Fruit fly (Drosophila melanogaster) whole organism, embryonic: ENCODE measurements around the gene CG10947.

ENCODE experiments used
- BEAF-32 ChIP-seq: fragments of 200-800 bp; sonication (Bioruptor generic); optimal IDR thresholded peaks from 3 replicates; lab custom pipeline; 2017; ENCODE audit warnings: missing biosample characterization, missing genetic modification characterization, mild to moderate bottlenecking, moderate library complexity, missing genetic modification reagents
- Bgb ChIP-seq: fragments of 200-800 bp; sonication (Bioruptor generic); IDR thresholded peaks from 2 replicates; pipeline ENCODE4 v1.3.6; 2022; ENCODE audit warnings: missing biosample characterization, missing genetic modification characterization; ENCODE audit not compliant: partially characterized antibody
- CG10274 ChIP-seq: fragments of 200-800 bp; sonication (Bioruptor generic); optimal IDR thresholded peaks from 3 replicates; lab custom pipeline; 2017; ENCODE audit warnings: missing biosample characterization, mild to moderate bottlenecking, missing genetic modification characterization
- CG10366 ChIP-seq: fragments of 200-800 bp; sonication (Bioruptor generic); IDR thresholded peaks from 2 replicates; pipeline ENCODE4 v1.3.6; 2022; ENCODE audit warnings: missing biosample characterization, missing genetic modification characterization
- CG13287 ChIP-seq: fragments of 200-800 bp; sonication (Bioruptor generic); IDR thresholded peaks from 2 replicates; pipeline ENCODE4 v1.3.6; 2022; ENCODE audit warnings: missing biosample characterization, missing genetic modification characterization; ENCODE audit not compliant: partially characterized antibody
- CG14860 ChIP-seq: fragments of 200-800 bp; sonication (Bioruptor generic); IDR thresholded peaks from 3 replicates; pipeline ENCODE4 v1.3.6; 2022; ENCODE audit warnings: missing biosample characterization, missing genetic modification characterization; ENCODE audit not compliant: partially characterized antibody
- CG15269 ChIP-seq: fragments of 200-800 bp; sonication (Bioruptor generic); optimal IDR thresholded peaks from 2 replicates; lab custom pipeline; 2018; ENCODE audit warnings: missing biosample characterization, mild to moderate bottlenecking, missing genetic modification characterization, moderate library complexity
- CG16813 ChIP-seq: fragments of 200-800 bp; sonication (Bioruptor generic); IDR thresholded peaks from 3 replicates; pipeline ENCODE4 v1.3.6; 2022; ENCODE audit warnings: missing biosample characterization, missing genetic modification characterization; ENCODE audit not compliant: partially characterized antibody
- CG16863 ChIP-seq: fragments of 200-800 bp; sonication (Bioruptor generic); optimal IDR thresholded peaks from 3 replicates; lab custom pipeline; 2016; ENCODE audit warnings: missing biosample characterization, missing genetic modification characterization
- CG2116 ChIP-seq: fragments of 200-800 bp; sonication (Bioruptor generic); optimal IDR thresholded peaks from 3 replicates; lab custom pipeline; 2018; ENCODE audit warnings: missing biosample characterization, mild to moderate bottlenecking, missing genetic modification characterization
- CG34224 ChIP-seq: fragments of 200-800 bp; sonication (Bioruptor generic); IDR thresholded peaks from 3 replicates; pipeline ENCODE4 v1.3.6; 2022; ENCODE audit warnings: missing biosample characterization, missing genetic modification characterization; ENCODE audit not compliant: partially characterized antibody
- CG4282 ChIP-seq: fragments of 200-800 bp; sonication (Bioruptor generic); optimal IDR thresholded peaks from 2 replicates; lab custom pipeline; 2016; ENCODE audit warnings: missing biosample characterization, missing genetic modification characterization
- CG5180 ChIP-seq: fragments of 200-800 bp; sonication (Bioruptor generic); optimal IDR thresholded peaks from 3 replicates; lab custom pipeline; 2017; ENCODE audit warnings: missing biosample characterization, missing genetic modification characterization, mild to moderate bottlenecking, moderate library complexity, missing genetic modification reagents
- CG6175 ChIP-seq: fragments of 200-800 bp; sonication (Bioruptor generic); IDR thresholded peaks from 3 replicates; pipeline ENCODE4 v1.3.6; 2022; ENCODE audit warnings: missing biosample characterization, missing genetic modification characterization
- CG6791 ChIP-seq: fragments of 200-800 bp; sonication (Bioruptor generic); IDR thresholded peaks from 3 replicates; pipeline ENCODE4 v1.3.6; 2022; ENCODE audit warnings: missing biosample characterization, missing genetic modification characterization; ENCODE audit not compliant: partially characterized antibody
- CG7372 ChIP-seq: fragments of 200-800 bp; sonication (Bioruptor generic); IDR thresholded peaks from 2 replicates; pipeline ENCODE4 v1.3.6; 2022; ENCODE audit warnings: missing biosample characterization, missing genetic modification characterization
- CG8290 ChIP-seq, 3 experiments: fragments of 200-800 bp; sonication (Bioruptor generic); optimal IDR thresholded peaks; 2 replicates each; lab custom pipeline; 2016 to 2019; ENCODE audit warnings: missing biosample characterization in 3 of 3, missing genetic modification characterization in 3 of 3, mild to moderate bottlenecking in 2 of 3, moderate library complexity in 1 of 3
- CG8765 ChIP-seq: fragments of 200-800 bp; sonication (Bioruptor generic); IDR thresholded peaks from 2 replicates; pipeline ENCODE4 v1.3.6; 2022; ENCODE audit warnings: missing biosample characterization, missing genetic modification characterization
- Dll ChIP-seq: fragments of 200-800 bp; sonication (Bioruptor generic); IDR thresholded peaks from 4 replicates; pipeline ENCODE4 v1.3.6; 2022; ENCODE audit warnings: missing biosample characterization, missing genetic modification characterization; ENCODE audit not compliant: partially characterized antibody
- Doc2 ChIP-seq: fragments of 200-800 bp; sonication (Bioruptor generic); IDR thresholded peaks from 2 replicates; pipeline ENCODE4 v1.3.6; 2022; ENCODE audit warnings: missing biosample characterization, missing genetic modification characterization
- Dp ChIP-seq: fragments of 200-800 bp; sonication (Bioruptor generic); optimal IDR thresholded peaks from 2 replicates; lab custom pipeline; 2018; ENCODE audit warnings: missing biosample characterization, mild to moderate bottlenecking, missing genetic modification characterization, moderate library complexity
- Dref ChIP-seq: fragments of 200-800 bp; sonication (Bioruptor generic); IDR thresholded peaks from 2 replicates; pipeline ENCODE4 v1.3.6; 2022; ENCODE audit warnings: missing biosample characterization, missing genetic modification characterization
- Fer2 ChIP-seq: fragments of 200-800 bp; sonication (Bioruptor generic); optimal IDR thresholded peaks from 2 replicates; lab custom pipeline; 2018; ENCODE audit warnings: missing biosample characterization, mild to moderate bottlenecking, missing genetic modification characterization, moderate library complexity
- GATAe ChIP-seq: fragments of 200-800 bp; sonication (Bioruptor generic); conservative IDR thresholded peaks from 2 replicates; pipeline ENCODE4 v1.3.6; 2022; ENCODE audit warnings: missing biosample characterization, missing genetic modification characterization
- Lhr ChIP-seq: fragments of 200-800 bp; sonication (Bioruptor generic); optimal IDR thresholded peaks from 3 replicates; lab custom pipeline; 2017; ENCODE audit warnings: mild to moderate bottlenecking, missing biosample characterization, missing genetic modification reagents, missing genetic modification characterization
- Opbp ChIP-seq: fragments of 200-800 bp; sonication (Bioruptor generic); IDR thresholded peaks from 3 replicates; pipeline ENCODE4 v1.3.6; 2022; ENCODE audit warnings: missing biosample characterization, missing genetic modification characterization; ENCODE audit not compliant: partially characterized antibody
- Scr ChIP-seq: fragments of 200-800 bp; sonication (Bioruptor generic); IDR thresholded peaks from 2 replicates; pipeline ENCODE4 v1.3.6; 2022; ENCODE audit warnings: missing biosample characterization, missing genetic modification characterization; ENCODE audit not compliant: partially characterized antibody
- Sry-δ ChIP-seq: fragments of 200-800 bp; sonication (Bioruptor generic); optimal IDR thresholded peaks from 2 replicates; lab custom pipeline; 2016; ENCODE audit warnings: missing biosample characterization, missing genetic modification characterization
- amos ChIP-seq: fragments of 200-800 bp; sonication (Bioruptor generic); IDR thresholded peaks from 2 replicates; pipeline ENCODE4 v1.3.6; 2022; ENCODE audit warnings: missing biosample characterization, missing genetic modification characterization; ENCODE audit not compliant: partially characterized antibody
- ato ChIP-seq: fragments of 200-800 bp; sonication (Bioruptor generic); IDR thresholded peaks from 2 replicates; pipeline ENCODE4 v1.3.6; 2022; ENCODE audit warnings: missing biosample characterization, missing genetic modification characterization; ENCODE audit not compliant: partially characterized antibody
- bbx ChIP-seq: fragments of 200-800 bp; sonication (Bioruptor generic); IDR thresholded peaks from 2 replicates; pipeline ENCODE4 v1.3.6; 2022; ENCODE audit warnings: missing biosample characterization, missing genetic modification characterization; ENCODE audit not compliant: partially characterized antibody
- chinmo ChIP-seq: fragments of 200-800 bp; sonication (Bioruptor generic); IDR thresholded peaks from 4 replicates; pipeline ENCODE4 v1.3.6; 2022; ENCODE audit warnings: missing biosample characterization, missing genetic modification characterization; ENCODE audit not compliant: partially characterized antibody
- gro ChIP-seq: fragments of 200-800 bp; sonication (Bioruptor generic); optimal IDR thresholded peaks from 2 replicates; lab custom pipeline; 2016; ENCODE audit warnings: missing biosample characterization, missing genetic modification characterization
- hb ChIP-seq: fragments of 200-800 bp; sonication (Bioruptor generic); IDR thresholded peaks from 3 replicates; pipeline ENCODE4 v1.3.6; 2022; ENCODE audit warnings: missing biosample characterization, missing genetic modification characterization; ENCODE audit not compliant: partially characterized antibody
- hbn ChIP-seq: fragments of 200-800 bp; sonication (Bioruptor generic); IDR thresholded peaks from 2 replicates; pipeline ENCODE4 v1.3.6; 2022; ENCODE audit warnings: missing biosample characterization, missing genetic modification characterization; ENCODE audit not compliant: partially characterized antibody
- inv ChIP-seq: fragments of 200-800 bp; sonication (Bioruptor generic); IDR thresholded peaks from 2 replicates; pipeline ENCODE4 v1.3.6; 2022; ENCODE audit warnings: missing biosample characterization, missing genetic modification characterization; ENCODE audit not compliant: partially characterized antibody
- knrl ChIP-seq: fragments of 200-800 bp; sonication (Bioruptor generic); IDR thresholded peaks from 3 replicates; pipeline ENCODE4 v1.3.6; 2022; ENCODE audit warnings: missing biosample characterization, missing genetic modification characterization; ENCODE audit not compliant: partially characterized antibody
- mirr ChIP-seq: fragments of 200-800 bp; sonication (Bioruptor generic); optimal IDR thresholded peaks from 3 replicates; lab custom pipeline; 2018; ENCODE audit warnings: missing biosample characterization, mild to moderate bottlenecking, missing genetic modification characterization
- mld ChIP-seq: fragments of 200-800 bp; sonication (Bioruptor generic); IDR thresholded peaks from 3 replicates; pipeline ENCODE4 v1.3.6; 2022; ENCODE audit warnings: missing biosample characterization, missing genetic modification characterization; ENCODE audit not compliant: partially characterized antibody
- nerfin-2 ChIP-seq: fragments of 200-800 bp; sonication (Bioruptor generic); IDR thresholded peaks from 2 replicates; pipeline ENCODE4 v1.3.6; 2022; ENCODE audit warnings: missing biosample characterization, missing genetic modification characterization; ENCODE audit not compliant: partially characterized antibody
- pzg ChIP-seq: fragments of 200-800 bp; sonication (Bioruptor generic); optimal IDR thresholded peaks from 3 replicates; lab custom pipeline; 2018; ENCODE audit warnings: missing biosample characterization, mild to moderate bottlenecking, missing genetic modification characterization, moderate library complexity
- sna ChIP-seq: fragments of 200-800 bp; sonication (Bioruptor generic); IDR thresholded peaks from 2 replicates; pipeline ENCODE4 v1.3.6; 2022; ENCODE audit warnings: missing biosample characterization, missing genetic modification characterization; ENCODE audit not compliant: partially characterized antibody
- tna ChIP-seq: fragments of 200-800 bp; sonication (Bioruptor generic); IDR thresholded peaks from 2 replicates; pipeline ENCODE4 v1.3.6; 2022; ENCODE audit warnings: missing biosample characterization, missing genetic modification characterization; ENCODE audit not compliant: partially characterized antibody
- unc-4 ChIP-seq: fragments of 200-800 bp; sonication (Bioruptor generic); IDR thresholded peaks from 2 replicates; pipeline ENCODE4 v1.3.6; 2022; ENCODE audit warnings: missing biosample characterization, missing genetic modification characterization; ENCODE audit not compliant: partially characterized antibody
- vnd ChIP-seq: fragments of 200-800 bp; sonication (Bioruptor generic); IDR thresholded peaks from 3 replicates; pipeline ENCODE4 v1.3.6; 2022; ENCODE audit warnings: missing biosample characterization, missing genetic modification characterization; ENCODE audit not compliant: partially characterized antibody
- zen2 ChIP-seq: fragments of 200-800 bp; sonication (Bioruptor generic); IDR thresholded peaks from 3 replicates; pipeline ENCODE4 v1.3.6; 2022; ENCODE audit warnings: missing biosample characterization, missing genetic modification characterization; ENCODE audit not compliant: partially characterized antibody

Gene CG10947

DNA sequence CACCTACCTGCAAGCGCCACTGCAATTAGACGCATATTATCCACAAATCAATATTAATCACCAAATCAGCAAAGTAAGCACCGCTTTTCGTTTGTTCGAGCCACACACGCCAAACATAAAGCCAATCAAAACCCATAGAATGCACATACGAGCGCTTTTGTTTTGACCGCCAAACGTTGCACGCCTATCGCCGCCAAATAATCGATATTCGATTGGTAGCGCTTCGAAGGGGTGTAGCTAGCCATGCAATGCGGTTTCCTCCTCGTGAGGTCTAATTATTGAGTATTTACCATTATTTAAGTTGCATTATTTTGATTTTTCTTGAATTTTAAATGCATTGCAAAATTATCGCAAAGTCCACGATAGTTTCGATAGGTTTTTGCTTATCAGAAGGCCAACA, 12.8 kb upstream of the CG10947 start:
- TF ChIP-seq tna (GFP tag; lab: Robert Waterston, UW), result peak; percentile 79; the same call in 1 of the 2 replicates
- peak; percentile 42; the same call in 2 of the 3 replicates for TF ChIP-seq knrl (GFP tag; lab: Robert Waterston, UW)
- peak; percentile 66 for TF ChIP-seq bbx (GFP tag; lab: Robert Waterston, UW)
- no peak for TF ChIP-seq CG7372
- TF ChIP-seq CG16863 (GFP tag; lab: Kevin White, UChicago), result no peak
- TF ChIP-seq Sry-δ (GFP tag; lab: Kevin White, UChicago), result peak; percentile 24
- TF ChIP-seq Lhr (GFP tag; lab: Kevin White, UChicago), result peak; percentile 6
- peak; percentile 72 for TF ChIP-seq CG34224 (GFP tag; lab: Robert Waterston, UW)
- peak; percentile 47; the same call in 1 of the 2 replicates for TF ChIP-seq inv
- no peak for TF ChIP-seq CG8765
- TF ChIP-seq CG2116 (GFP tag; lab: Kevin White, UChicago), result peak; percentile 72
- TF ChIP-seq Scr, result peak; percentile 73
- TF ChIP-seq gro (GFP tag; lab: Kevin White, UChicago), result no peak
- TF ChIP-seq amos (GFP tag; lab: Robert Waterston, UW), result peak; percentile 51; the same call in 1 of the 2 replicates
- TF ChIP-seq mld (GFP tag; lab: Robert Waterston, UW), result peak; percentile 60; the same call in 1 of the 3 replicates
- TF ChIP-seq BEAF-32 (GFP tag; lab: Kevin White, UChicago), result peak; percentile 51
- peak; percentile 57 for TF ChIP-seq ato (GFP tag; lab: Robert Waterston, UW)
- TF ChIP-seq pzg (GFP tag; lab: Kevin White, UChicago), result peak; percentile 20
- TF ChIP-seq Doc2 (GFP tag; lab: Robert Waterston, UW), result no peak
- no peak for TF ChIP-seq mirr (GFP tag; lab: Kevin White, UChicago)
- peak; percentile 66 for TF ChIP-seq Dref (GFP tag; lab: Robert Waterston, UW)
- no peak for TF ChIP-seq Fer2 (tag; lab: Kevin White, UChicago)
- peak; percentile 71; the same call in 2 of the 3 replicates for TF ChIP-seq hb (GFP tag; lab: Robert Waterston, UW)
- no peak for TF ChIP-seq CG15269 (tag; lab: Kevin White, UChicago)
- TF ChIP-seq chinmo (GFP tag; lab: Robert Waterston, UW), result 0 out of 4 replicates have a peak, but pooled peaks have one; percentile 53
- TF ChIP-seq Dll (GFP tag; lab: Robert Waterston, UW), result peak; percentile 84
- no peak for TF ChIP-seq CG10366 (GFP tag; lab: Robert Waterston, UW)
- TF ChIP-seq CG4282 (GFP tag; lab: Kevin White, UChicago), result no peak
- TF ChIP-seq CG16813 (GFP tag; lab: Robert Waterston, UW), result peak; percentile 73
- peak; percentile 74 for TF ChIP-seq CG5180 (GFP tag; lab: Kevin White, UChicago)
- no peak for TF ChIP-seq GATAe
- peak; percentile 65 for TF ChIP-seq Bgb
- TF ChIP-seq zen2 (GFP tag; lab: Robert Waterston, UW), result peak; percentile 72
- TF ChIP-seq CG13287, result peak; percentile 82
- peak; percentile 76 for TF ChIP-seq vnd (GFP tag; lab: Robert Waterston, UW)
- peak; percentile 89 for TF ChIP-seq nerfin-2 (GFP tag; lab: Robert Waterston, UW)
- TF ChIP-seq Opbp (GFP tag; lab: Robert Waterston, UW), result peak; percentile 47; the same call in 1 of the 3 replicates
- peak; percentile 74 for TF ChIP-seq CG14860 (GFP tag; lab: Robert Waterston, UW)
- TF ChIP-seq unc-4, result peak; percentile 59
- TF ChIP-seq hbn (GFP tag; lab: Robert Waterston, UW), result peak; percentile 51; the same call in 1 of the 2 replicates
- TF ChIP-seq CG6791 (GFP tag; lab: Robert Waterston, UW), result peak; percentile 79
- TF ChIP-seq sna (GFP tag; lab: Robert Waterston, UW), result peak; percentile 79
- TF ChIP-seq CG10274 (GFP tag; lab: Kevin White, UChicago), result no peak
- TF ChIP-seq CG6175 (GFP tag; lab: Robert Waterston, UW), result 0 out of 3 replicates have a peak, but pooled peaks have one; percentile 13
- peak; percentile 79 for TF ChIP-seq Dp (GFP tag; lab: Kevin White, UChicago)
- TF ChIP-seq CG8290 (GFP tag; optimal IDR thresholded peaks at IDR 0.05; lab: Kevin White, UChicago), result peak; percentile 43
- no peak for TF ChIP-seq CG8290 (tag; optimal IDR thresholded peaks at IDR 0.05; lab: Kevin White, UChicago)
